Fruit fly (Drosophila melanogaster): Measurements from ENCODE around the gene b.

dm6 chr2L:13867653-13868052 lies 46.6 kb downstream of the b start:
- TF ChIP-seq usp (GFP tag; optimal IDR thresholded peaks at IDR 0.05) (no peak), psq (optimal IDR thresholded peaks at IDR 0.05) (no peak), CG8478 (optimal IDR thresholded peaks at IDR 0.05) (no peak), pan (optimal IDR thresholded peaks at IDR 0.05) (no peak)
